Fruit fly (Drosophila melanogaster): ENCODE results near the gene wol.

The wol gene

dm6 chr2L:8255406-8255805 is 47.4 kb downstream of the wol start:
- TF ChIP-seq CG8301 (tag; optimal IDR thresholded peaks at IDR 0.05) (no peak), Pif1B (GFP tag; optimal IDR thresholded peaks at IDR 0.05) (no peak), gl (tag; optimal IDR thresholded peaks at IDR 0.05) (no peak), Pif1A (GFP tag; optimal IDR thresholded peaks at IDR 0.05) (no peak), CG13204 (GFP tag; optimal IDR thresholded peaks at IDR 0.05) (no peak), CG15710 (tag; optimal IDR thresholded peaks at IDR 0.05) (no peak), EcR (GFP tag; optimal IDR thresholded peaks at IDR 0.05) (no peak), CG14655 (GFP tag; optimal IDR thresholded peaks at IDR 0.05) (no peak)
